Worm (Caenorhabditis elegans) whole organism, L1 larva: ENCODE results near the gene D2023.6.

Experiments used
- C16A3.4 ChIP-seq: fragments of 150-350 bp; optimal IDR thresholded peaks from 2 replicates; lab custom pipeline; 2014; ENCODE audit warnings: missing biosample characterization, missing genetic modification characterization
- aha-1 ChIP-seq: fragments of 150-350 bp; optimal IDR thresholded peaks from 2 replicates; lab custom pipeline; 2014; ENCODE audit warnings: missing biosample characterization, missing genetic modification characterization
- blmp-1 ChIP-seq: fragments of 150-350 bp; optimal IDR thresholded peaks from 2 replicates; lab custom pipeline; 2014; ENCODE audit warnings: missing biosample characterization, missing genetic modification characterization
- ceh-8 ChIP-seq: fragments of 200-800 bp; sonication (Bioruptor generic); optimal IDR thresholded peaks from 2 replicates; lab custom pipeline; 2018; ENCODE audit warnings: mild to moderate bottlenecking, missing genetic modification characterization, moderate library complexity, missing compliant biosample characterization
- ceh-88 ChIP-seq: fragments of 200-800 bp; sonication (Bioruptor generic); IDR thresholded peaks from 2 replicates; pipeline ENCODE4 v1.3.6; 2022; ENCODE audit warnings: missing genetic modification characterization, missing compliant biosample characterization
- ces-1 ChIP-seq: fragments of 150-350 bp; optimal IDR thresholded peaks from 2 replicates; lab custom pipeline; 2014; ENCODE audit warnings: missing biosample characterization, missing genetic modification reagents, missing genetic modification characterization
- dpl-1 ChIP-seq, 3 experiments: fragments of 150-350 bp in 2 of 3; sonication (generic microtip) in 1 of 3; optimal IDR thresholded peaks; 2 replicates each; lab custom pipeline; 2014 to 2017; ENCODE audit warnings: missing biosample characterization in 3 of 3, missing genetic modification characterization in 3 of 3, missing genetic modification reagents in 3 of 3
- dsc-1 ChIP-seq: sonication (generic microtip); optimal IDR thresholded peaks from 2 replicates; lab custom pipeline; 2016; ENCODE audit warnings: mild to moderate bottlenecking, missing genetic modification characterization, missing compliant biosample characterization
- efl-1 ChIP-seq, 4 experiments: fragments of 150-350 bp; optimal IDR thresholded peaks in 3 of 4; peaks in 1 of 4; 1 replicate in 1 of 4; 2 replicates in 3 of 4; lab custom pipeline; 2014; ENCODE audit warnings: missing biosample characterization in 2 of 4, missing genetic modification characterization in 2 of 4, missing genetic modification reagents in 2 of 4
- efl-3 ChIP-seq: fragments of 200-800 bp; sonication (Bioruptor generic); optimal IDR thresholded peaks from 2 replicates; lab custom pipeline; 2018; ENCODE audit warnings: mild to moderate bottlenecking, missing genetic modification characterization, missing compliant biosample characterization
- egl-13 ChIP-seq: sonication (generic microtip); optimal IDR thresholded peaks from 2 replicates; lab custom pipeline; 2016; ENCODE audit warnings: missing genotype, missing genetic modification reagents, missing genetic modification characterization, missing compliant biosample characterization
- elt-3 ChIP-seq, 6 experiments: fragments of 150-350 bp in 1 of 6; sonication (generic microtip); optimal IDR thresholded peaks; 2 replicates each; lab custom pipeline; 2017 to 2018; ENCODE audit warnings: missing biosample characterization in 6 of 6, missing genetic modification characterization in 6 of 6, inconsistent platforms in 1 of 6
- grh-1 ChIP-seq: fragments of 200-800 bp; sonication (Bioruptor generic); IDR thresholded peaks from 2 replicates; pipeline ENCODE4 v1.3.6; 2022; ENCODE audit warnings: missing genetic modification reagents, missing genetic modification characterization, missing compliant biosample characterization
- hlh-17 ChIP-seq: fragments of 200-800 bp; sonication (Bioruptor generic); optimal IDR thresholded peaks from 2 replicates; lab custom pipeline; 2018; ENCODE audit warnings: missing genetic modification characterization, mild to moderate bottlenecking, missing compliant biosample characterization, moderate library complexity, borderline replicate concordance
- isw-1 ChIP-seq: fragments of 200-800 bp; sonication (Bioruptor generic); IDR thresholded peaks from 2 replicates; pipeline ENCODE4 v1.3.6; 2022; ENCODE audit warnings: missing genetic modification characterization, missing compliant biosample characterization
- jun-1 ChIP-seq: fragments of 150-350 bp; optimal IDR thresholded peaks from 2 replicates; lab custom pipeline; 2014; ENCODE audit warnings: missing biosample characterization, missing genetic modification reagents, missing genetic modification characterization
- lin-14 ChIP-seq: fragments of 200-800 bp; sonication (Bioruptor generic); optimal IDR thresholded peaks from 2 replicates; lab custom pipeline; 2018; ENCODE audit warnings: mild to moderate bottlenecking, missing genetic modification characterization, moderate library complexity, missing compliant biosample characterization
- lin-15B ChIP-seq: fragments of 150-350 bp; sonication (generic microtip); optimal IDR thresholded peaks from 3 replicates; lab custom pipeline; 2014; ENCODE audit warnings: missing biosample characterization, missing genetic modification characterization
- lin-35 ChIP-seq, 2 experiments: fragments of 150-350 bp; optimal IDR thresholded peaks; 2 replicates each; lab custom pipeline; 2014; ENCODE audit warnings: missing biosample characterization in 2 of 2, missing genetic modification characterization in 2 of 2, missing genetic modification reagents in 2 of 2
- lsy-2 ChIP-seq, 2 experiments: fragments of 150-350 bp; optimal IDR thresholded peaks; 2 replicates each; lab custom pipeline; 2014; ENCODE audit warnings: missing biosample characterization in 2 of 2, missing genetic modification characterization in 2 of 2
- mdl-1 ChIP-seq, 2 experiments: fragments of 150-350 bp; optimal IDR thresholded peaks; 2 replicates each; lab custom pipeline; 2014 to 2017; ENCODE audit warnings: missing biosample characterization in 2 of 2, missing genetic modification characterization in 2 of 2, inconsistent platforms in 1 of 2
- mep-1 ChIP-seq: fragments of 150-350 bp; optimal IDR thresholded peaks from 2 replicates; lab custom pipeline; 2014; ENCODE audit warnings: missing biosample characterization, missing genetic modification characterization
- nhr-19 ChIP-seq: fragments of 200-800 bp; sonication (Bioruptor generic); conservative IDR thresholded peaks from 2 replicates; pipeline ENCODE4 v1.3.6; 2022; ENCODE audit warnings: missing genetic modification characterization, missing compliant biosample characterization
- nhr-20 ChIP-seq: sonication (generic microtip); optimal IDR thresholded peaks from 2 replicates; lab custom pipeline; 2016; ENCODE audit warnings: mild to moderate bottlenecking, missing genetic modification characterization, missing compliant biosample characterization
- nhr-28 ChIP-seq: fragments of 150-350 bp; optimal IDR thresholded peaks from 2 replicates; lab custom pipeline; 2014; ENCODE audit warnings: missing biosample characterization, missing genetic modification characterization
- nhr-47 ChIP-seq: sonication (generic microtip); optimal IDR thresholded peaks from 2 replicates; lab custom pipeline; 2016; ENCODE audit warnings: mild to moderate bottlenecking, missing genetic modification characterization, moderate library complexity, missing compliant biosample characterization
- nhr-71 ChIP-seq: sonication (generic microtip); optimal IDR thresholded peaks from 2 replicates; lab custom pipeline; 2016; ENCODE audit warnings: mild to moderate bottlenecking, missing genetic modification characterization, moderate library complexity, missing compliant biosample characterization
- nhr-77 ChIP-seq: fragments of 150-350 bp; optimal IDR thresholded peaks from 2 replicates; lab custom pipeline; 2014; ENCODE audit warnings: missing biosample characterization, missing genetic modification characterization
- nhr-85 ChIP-seq: sonication (generic microtip); peaks from one replicate; lab custom pipeline; 2016; ENCODE audit warnings: missing genetic modification characterization, inconsistent platforms, missing compliant biosample characterization
- nhr-90 ChIP-seq: sonication (generic microtip); optimal IDR thresholded peaks from 2 replicates; lab custom pipeline; 2016; ENCODE audit warnings: mild to moderate bottlenecking, missing genetic modification characterization, missing compliant biosample characterization; ENCODE audit not compliant: poor library complexity
- pag-3 ChIP-seq: sonication (generic microtip); optimal IDR thresholded peaks from 2 replicates; lab custom pipeline; 2017; ENCODE audit warnings: missing genetic modification characterization, mild to moderate bottlenecking, missing compliant biosample characterization, antibody characterized with exemption, borderline replicate concordance; ENCODE audit not compliant: insufficient read depth
- snu-23 ChIP-seq: sonication (generic microtip); optimal IDR thresholded peaks from 2 replicates; lab custom pipeline; 2016; ENCODE audit warnings: missing genetic modification characterization, missing compliant biosample characterization
- tbx-2 ChIP-seq: sonication (generic microtip); optimal IDR thresholded peaks from 2 replicates; lab custom pipeline; 2016; ENCODE audit warnings: missing genetic modification characterization, missing compliant biosample characterization
- unc-130 ChIP-seq: fragments of 150-350 bp; optimal IDR thresholded peaks from 2 replicates; lab custom pipeline; 2017; ENCODE audit warnings: missing biosample characterization, missing genetic modification characterization, inconsistent platforms
- unc-86 ChIP-seq: sonication (generic microtip); optimal IDR thresholded peaks from 2 replicates; lab custom pipeline; 2016; ENCODE audit warnings: missing genetic modification characterization, missing compliant biosample characterization
- unc-98 ChIP-seq: fragments of 200-800 bp; sonication (Bioruptor generic); IDR thresholded peaks from 2 replicates; pipeline ENCODE4 v1.3.6; 2022; ENCODE audit warnings: missing genetic modification characterization, missing compliant biosample characterization
- zag-1 ChIP-seq: fragments of 150-350 bp; optimal IDR thresholded peaks from 2 replicates; lab custom pipeline; 2014; ENCODE audit warnings: missing biosample characterization, missing genetic modification characterization
- zip-4 ChIP-seq: fragments of 200-800 bp; sonication (Bioruptor generic); optimal IDR thresholded peaks from 2 replicates; lab custom pipeline; 2018; ENCODE audit warnings: mild to moderate bottlenecking, missing genetic modification characterization, moderate library complexity, missing compliant biosample characterization
- ztf-11 ChIP-seq, 2 experiments: sonication (generic microtip); optimal IDR thresholded peaks; 2 replicates each; lab custom pipeline; 2016 to 2017; ENCODE audit warnings: missing genetic modification characterization in 2 of 2, missing biosample characterization in 1 of 2, missing compliant biosample characterization in 1 of 2

Gene D2023.6

ce11 chrV:11800486-11800885 is 26.7 kb upstream of the D2023.6 start:
- no peak for TF ChIP-seq C16A3.4 (tag; lab: Kevin White, UChicago)
- no peak for TF ChIP-seq efl-3
- TF ChIP-seq zag-1 (tag; lab: Kevin White, UChicago), result no peak
- TF ChIP-seq aha-1, result no peak
- peak; percentile 76 for TF ChIP-seq nhr-85 (tag; lab: Kevin White, UChicago)
- TF ChIP-seq unc-130 (tag; lab: Kevin White, UChicago), result no peak
- TF ChIP-seq snu-23 (GFP tag; lab: Kevin White, UChicago), result no peak
- TF ChIP-seq lin-15B, result no peak
- peak; percentile 78 for TF ChIP-seq nhr-20 (tag; lab: Kevin White, UChicago)
- TF ChIP-seq elt-3 (tag; optimal IDR thresholded peaks at IDR 0.05; lab: Kevin White, UChicago), result peak in 2 of 6 experiments; percentile 9 to 36
- no peak for TF ChIP-seq pag-3 (tag; lab: Kevin White, UChicago)
- TF ChIP-seq blmp-1 (tag; lab: Kevin White, UChicago), result no peak
- TF ChIP-seq ceh-8 (GFP tag; lab: Kevin White, UChicago), result no peak
- no peak for TF ChIP-seq unc-86
- no peak for TF ChIP-seq unc-98 (GFP tag; lab: Robert Waterston, UW)
- TF ChIP-seq nhr-28 (tag; lab: Kevin White, UChicago), result no peak
- peak; percentile 26 for TF ChIP-seq nhr-19 (GFP tag; lab: Robert Waterston, UW)
- TF ChIP-seq lsy-2 (tag; optimal IDR thresholded peaks at IDR 0.05; lab: Kevin White, UChicago), result peak in 1 of 2 experiments; percentile 11
- peak; percentile 24; the same call in 1 of the 2 replicates for TF ChIP-seq grh-1
- no peak for TF ChIP-seq lin-14 (GFP tag; lab: Kevin White, UChicago)
- no peak for TF ChIP-seq mep-1
- TF ChIP-seq ces-1 (GFP tag; lab: Kevin White, UChicago), result no peak
- TF ChIP-seq isw-1 (GFP tag; lab: Robert Waterston, UW), result no peak
- TF ChIP-seq nhr-77, result no peak
- TF ChIP-seq dpl-1 (GFP tag; optimal IDR thresholded peaks at IDR 0.05; lab: Kevin White, UChicago), result no peak
- peak; percentile 21 for TF ChIP-seq tbx-2 (tag; lab: Kevin White, UChicago)
- no peak for TF ChIP-seq mdl-1 (tag; optimal IDR thresholded peaks at IDR 0.05; lab: Kevin White, UChicago)
- TF ChIP-seq lin-35 (GFP tag; optimal IDR thresholded peaks at IDR 0.05; lab: Kevin White, UChicago), result no peak
- no peak for TF ChIP-seq zip-4 (GFP tag; lab: Kevin White, UChicago)
- TF ChIP-seq nhr-71 (tag; lab: Kevin White, UChicago), result peak; percentile 34
- no peak for TF ChIP-seq dsc-1

ce11 chrV:11801076-11801849 is 25.9 kb upstream of the D2023.6 start:
- TF ChIP-seq tbx-2 (tag; lab: Kevin White, UChicago), result peak; percentile 77
- TF ChIP-seq elt-3 (tag; optimal IDR thresholded peaks at IDR 0.05; lab: Kevin White, UChicago), result peak in 5 of 6 experiments; percentile 23 to 88 (median 69)
- no peak for TF ChIP-seq egl-13 (tag; lab: Kevin White, UChicago)
- TF ChIP-seq ceh-88 (GFP tag; lab: Robert Waterston, UW), result no peak
- no peak for TF ChIP-seq efl-1 (optimal IDR thresholded peaks at IDR 0.05; lab: Kevin White, UChicago)
- peak in 1 of 2 experiments; percentile 81 for TF ChIP-seq efl-1 (GFP tag; optimal IDR thresholded peaks at IDR 0.05 in 1 of 2; lab: Kevin White, UChicago)
- TF ChIP-seq lsy-2 (tag; optimal IDR thresholded peaks at IDR 0.05; lab: Kevin White, UChicago), result peak; percentile 9 to 74
- TF ChIP-seq hlh-17 (GFP tag; lab: Kevin White, UChicago), result no peak
- TF ChIP-seq lin-35 (GFP tag; optimal IDR thresholded peaks at IDR 0.05; lab: Kevin White, UChicago), result peak in 1 of 2 experiments; percentile 13
- peak; percentile 55 for TF ChIP-seq nhr-90 (tag; lab: Kevin White, UChicago)
- TF ChIP-seq jun-1 (tag; lab: Kevin White, UChicago), result no peak
- TF ChIP-seq grh-1, result 0 out of 2 replicates have a peak, but pooled peaks have one; percentile 12
- peak; percentile 92 for TF ChIP-seq nhr-85 (tag; lab: Kevin White, UChicago)
- no peak for TF ChIP-seq ztf-11 (tag; optimal IDR thresholded peaks at IDR 0.05; lab: Kevin White, UChicago)
- TF ChIP-seq nhr-20 (tag; lab: Kevin White, UChicago), result peak; percentile 82
- peak; percentile 66 for TF ChIP-seq nhr-19 (GFP tag; lab: Robert Waterston, UW)
- peak; percentile 53 for TF ChIP-seq snu-23 (GFP tag; lab: Kevin White, UChicago)
- TF ChIP-seq lin-14 (GFP tag; lab: Kevin White, UChicago), result peak; percentile 68
- peak; percentile 50 for TF ChIP-seq blmp-1 (tag; lab: Kevin White, UChicago)
- TF ChIP-seq unc-130 (tag; lab: Kevin White, UChicago), result peak; percentile 8
- peak; percentile 74 for TF ChIP-seq nhr-71 (tag; lab: Kevin White, UChicago)
- TF ChIP-seq nhr-47 (tag; lab: Kevin White, UChicago), result peak; percentile 28
